Worm (Caenorhabditis elegans): ENCODE results near the gene K06A4.2.

ce11 chrV:9453933-9454332 is 30.1 kb upstream of the K06A4.2 start:
- no peak for TF ChIP-seq sea-1 (GFP tag; conservative IDR thresholded peaks at IDR 0.05)
- TF ChIP-seq ama-1 (optimal IDR thresholded peaks at IDR 0.05), result no peak
- TF ChIP-seq hnd-1 (tag; optimal IDR thresholded peaks at IDR 0.05), result no peak
- no peak for TF ChIP-seq ets-7 (tag; optimal IDR thresholded peaks at IDR 0.05)
- TF ChIP-seq hmbx-1 (tag; optimal IDR thresholded peaks at IDR 0.05), result no peak
- no peak for TF ChIP-seq flt-1 (GFP tag; IDR thresholded peaks at IDR 0.05)
- TF ChIP-seq pes-1 (GFP tag; IDR thresholded peaks at IDR 0.05), result no peak
- no peak for TF ChIP-seq B0310.2 (tag; optimal IDR thresholded peaks at IDR 0.05)
- TF ChIP-seq tra-4 (tag; optimal IDR thresholded peaks at IDR 0.05), result no peak
- TF ChIP-seq F13C5.2 (tag; optimal IDR thresholded peaks at IDR 0.05), result no peak
